Fruit fly (Drosophila melanogaster) whole organism, embryonic: ENCODE data around the gene CG1801.

Experiments used
- Antp ChIP-seq: fragments of 200-800 bp; sonication (Bioruptor generic); optimal IDR thresholded peaks from 3 replicates; lab custom pipeline; 2016; ENCODE audit warnings: missing biosample characterization, missing genetic modification characterization
- Awh ChIP-seq: fragments of 200-800 bp; sonication (Bioruptor generic); IDR thresholded peaks from 2 replicates; pipeline ENCODE4, ENCODE4 v1.3.6; 2022; ENCODE audit warnings: missing biosample characterization, missing genetic modification characterization
- CG10321 ChIP-seq: fragments of 200-800 bp; sonication (Bioruptor generic); IDR thresholded peaks from 2 replicates; pipeline ENCODE4 v1.3.6; 2022; ENCODE audit warnings: missing biosample characterization, missing genetic modification characterization
- CG10543 ChIP-seq: fragments of 200-800 bp; sonication (Bioruptor generic); optimal IDR thresholded peaks from 3 replicates; lab custom pipeline; 2017; ENCODE audit warnings: missing biosample characterization, mild to moderate bottlenecking, missing genetic modification characterization, moderate library complexity
- CG11560 ChIP-seq: fragments of 200-800 bp; sonication (Bioruptor generic); IDR thresholded peaks from 3 replicates; pipeline ENCODE4 v1.3.6; 2022; ENCODE audit warnings: missing biosample characterization, missing genetic modification characterization
- CG11695 ChIP-seq: fragments of 200-800 bp; sonication (Bioruptor generic); IDR thresholded peaks from 3 replicates; pipeline ENCODE4 v1.3.6; 2022; ENCODE audit warnings: missing biosample characterization, missing genetic modification characterization
- CG12942 ChIP-seq: fragments of 200-800 bp; sonication (Bioruptor generic); optimal IDR thresholded peaks from 3 replicates; lab custom pipeline; 2016; ENCODE audit warnings: missing biosample characterization, missing genetic modification characterization
- CG14860 ChIP-seq: fragments of 200-800 bp; sonication (Bioruptor generic); IDR thresholded peaks from 3 replicates; pipeline ENCODE4 v1.3.6; 2022; ENCODE audit warnings: missing biosample characterization, missing genetic modification characterization; ENCODE audit not compliant: partially characterized antibody
- CG16779 ChIP-seq: fragments of 200-800 bp; sonication (Bioruptor generic); IDR thresholded peaks from 2 replicates; pipeline ENCODE4 v1.3.6; 2022; ENCODE audit warnings: missing biosample characterization, missing genetic modification characterization
- CG16813 ChIP-seq: fragments of 200-800 bp; sonication (Bioruptor generic); IDR thresholded peaks from 3 replicates; pipeline ENCODE4 v1.3.6; 2022; ENCODE audit warnings: missing biosample characterization, missing genetic modification characterization; ENCODE audit not compliant: partially characterized antibody
- CG16863 ChIP-seq: fragments of 200-800 bp; sonication (Bioruptor generic); optimal IDR thresholded peaks from 3 replicates; lab custom pipeline; 2016; ENCODE audit warnings: missing biosample characterization, missing genetic modification characterization
- CG17359 ChIP-seq: fragments of 200-800 bp; sonication (Bioruptor generic); optimal IDR thresholded peaks from 3 replicates; lab custom pipeline; 2018; ENCODE audit warnings: missing biosample characterization, mild to moderate bottlenecking, missing genetic modification characterization, moderate library complexity
- CG18476 ChIP-seq: fragments of 200-800 bp; sonication (Bioruptor generic); optimal IDR thresholded peaks from 2 replicates; lab custom pipeline; 2016; ENCODE audit warnings: missing biosample characterization, mild to moderate bottlenecking, missing genetic modification characterization
- CG30431 ChIP-seq: fragments of 200-800 bp; sonication (Bioruptor generic); optimal IDR thresholded peaks from 2 replicates; lab custom pipeline; 2017; ENCODE audit warnings: missing biosample characterization, missing genetic modification characterization
- CG43689 ChIP-seq: fragments of 200-800 bp; sonication (Bioruptor generic); IDR thresholded peaks from 2 replicates; pipeline ENCODE4 v1.3.6; 2022; ENCODE audit warnings: missing biosample characterization, missing genetic modification characterization
- CG4404 ChIP-seq: fragments of 200-800 bp; sonication (Bioruptor generic); IDR thresholded peaks from 2 replicates; pipeline ENCODE4 v1.3.6; 2022; ENCODE audit warnings: missing biosample characterization, missing genetic modification characterization
- CG4424 ChIP-seq: fragments of 200-800 bp; sonication (Bioruptor generic); optimal IDR thresholded peaks from 3 replicates; lab custom pipeline; 2016; ENCODE audit warnings: missing biosample characterization, missing genetic modification characterization
- CG6689 ChIP-seq: fragments of 200-800 bp; sonication (Bioruptor generic); IDR thresholded peaks from 2 replicates; pipeline ENCODE4 v1.3.6; 2022; ENCODE audit warnings: missing biosample characterization, missing genetic modification characterization
- CG8944 ChIP-seq: fragments of 200-800 bp; sonication (Bioruptor generic); optimal IDR thresholded peaks from 3 replicates; lab custom pipeline; 2016; ENCODE audit warnings: missing biosample characterization, missing genetic modification characterization
- CG9437 ChIP-seq: fragments of 200-800 bp; sonication (Bioruptor generic); optimal IDR thresholded peaks from 2 replicates; lab custom pipeline; 2018; ENCODE audit warnings: missing biosample characterization, mild to moderate bottlenecking, missing genetic modification characterization
- Chrac-16 ChIP-seq: fragments of 200-800 bp; sonication (Bioruptor generic); optimal IDR thresholded peaks from 3 replicates; lab custom pipeline; 2016; ENCODE audit warnings: missing biosample characterization, missing genetic modification characterization
- Dip2 ChIP-seq: fragments of 200-800 bp; sonication (Bioruptor generic); IDR thresholded peaks from 2 replicates; pipeline ENCODE4 v1.3.6; 2022; ENCODE audit warnings: missing biosample characterization, missing genetic modification characterization
- Poxn ChIP-seq: fragments of 200-800 bp; sonication (Bioruptor generic); IDR thresholded peaks from 2 replicates; pipeline ENCODE4 v1.3.6; 2022; ENCODE audit warnings: missing biosample characterization, missing genetic modification characterization
- Rx ChIP-seq: fragments of 200-800 bp; sonication (Bioruptor generic); IDR thresholded peaks from 2 replicates; pipeline ENCODE4 v1.3.6; 2022; ENCODE audit warnings: missing biosample characterization, missing genetic modification characterization
- Xrp1 ChIP-seq: fragments of 200-800 bp; sonication (Bioruptor generic); IDR thresholded peaks from 2 replicates; pipeline ENCODE4 v1.3.6; 2022; ENCODE audit warnings: missing biosample characterization, missing genetic modification characterization
- ac ChIP-seq: fragments of 200-800 bp; sonication (Bioruptor generic); optimal IDR thresholded peaks from 3 replicates; lab custom pipeline; 2017; ENCODE audit warnings: missing biosample characterization, mild to moderate bottlenecking, missing genetic modification characterization
- chinmo ChIP-seq: fragments of 200-800 bp; sonication (Bioruptor generic); IDR thresholded peaks from 4 replicates; pipeline ENCODE4 v1.3.6; 2022; ENCODE audit warnings: missing biosample characterization, missing genetic modification characterization; ENCODE audit not compliant: partially characterized antibody
- chm ChIP-seq: fragments of 200-800 bp; sonication (Bioruptor generic); IDR thresholded peaks from 2 replicates; pipeline ENCODE4 v1.3.6; 2022; ENCODE audit warnings: missing biosample characterization, missing genetic modification characterization
- croc ChIP-seq: fragments of 200-800 bp; sonication (Bioruptor generic); conservative IDR thresholded peaks from 3 replicates; pipeline ENCODE4 v1.3.6; 2022; ENCODE audit warnings: missing biosample characterization, missing genetic modification characterization
- crol ChIP-seq: fragments of 200-800 bp; sonication (Bioruptor generic); IDR thresholded peaks from 2 replicates; pipeline ENCODE4 v1.3.6; 2022; ENCODE audit warnings: missing biosample characterization, missing genetic modification characterization
- dmrt99B ChIP-seq: fragments of 200-800 bp; sonication (Bioruptor generic); optimal IDR thresholded peaks from 2 replicates; lab custom pipeline; 2018; ENCODE audit warnings: missing biosample characterization, mild to moderate bottlenecking, missing genetic modification characterization, moderate library complexity
- emc ChIP-seq: fragments of 200-800 bp; sonication (Bioruptor generic); optimal IDR thresholded peaks from 2 replicates; lab custom pipeline; 2016; ENCODE audit warnings: missing biosample characterization, missing genetic modification characterization
- ems ChIP-seq: fragments of 200-800 bp; sonication (Bioruptor generic); optimal IDR thresholded peaks from 3 replicates; lab custom pipeline; 2016; ENCODE audit warnings: missing biosample characterization, missing genetic modification characterization
- fd64A ChIP-seq: fragments of 200-800 bp; sonication (Bioruptor generic); optimal IDR thresholded peaks from 3 replicates; lab custom pipeline; 2018; ENCODE audit warnings: missing biosample characterization, mild to moderate bottlenecking, missing genetic modification characterization
- gce ChIP-seq: fragments of 200-800 bp; sonication (Bioruptor generic); IDR thresholded peaks from 3 replicates; pipeline ENCODE4 v1.3.6; 2022; ENCODE audit warnings: missing biosample characterization, missing genetic modification characterization
- gcm2 ChIP-seq: fragments of 200-800 bp; sonication (Bioruptor generic); optimal IDR thresholded peaks from 2 replicates; lab custom pipeline; 2016; ENCODE audit warnings: missing biosample characterization, missing genetic modification characterization
- hth ChIP-seq: fragments of >200 bp; optimal IDR thresholded peaks from 2 replicates; lab custom pipeline; 2017; ENCODE audit warnings: inconsistent platforms
- ind ChIP-seq: fragments of 200-800 bp; sonication (Bioruptor generic); optimal IDR thresholded peaks from 3 replicates; lab custom pipeline; 2016; ENCODE audit warnings: missing biosample characterization, missing genetic modification characterization
- klu ChIP-seq: fragments of 200-800 bp; sonication (Bioruptor generic); IDR thresholded peaks from 2 replicates; pipeline ENCODE4 v1.3.6; 2022; ENCODE audit warnings: missing biosample characterization, missing genetic modification characterization
- knrl ChIP-seq: fragments of 200-800 bp; sonication (Bioruptor generic); IDR thresholded peaks from 3 replicates; pipeline ENCODE4 v1.3.6; 2022; ENCODE audit warnings: missing biosample characterization, missing genetic modification characterization; ENCODE audit not compliant: partially characterized antibody
- lmd ChIP-seq: fragments of 200-800 bp; sonication (Bioruptor generic); IDR thresholded peaks from 2 replicates; pipeline ENCODE4 v1.3.6; 2022; ENCODE audit warnings: missing biosample characterization, missing genetic modification characterization
- pnt ChIP-seq: fragments of 200-800 bp; sonication (Bioruptor generic); optimal IDR thresholded peaks from 3 replicates; lab custom pipeline; 2016; ENCODE audit warnings: missing biosample characterization, missing genetic modification characterization
- seq ChIP-seq: fragments of 200-800 bp; sonication (Bioruptor generic); IDR thresholded peaks from 2 replicates; pipeline ENCODE4 v1.3.6; 2022; ENCODE audit warnings: missing biosample characterization, missing genetic modification characterization
- slou ChIP-seq: fragments of 200-800 bp; sonication (Bioruptor generic); optimal IDR thresholded peaks from 3 replicates; lab custom pipeline; 2016; ENCODE audit warnings: missing biosample characterization, missing genetic modification characterization
- slp2 ChIP-seq: fragments of 200-800 bp; sonication (Bioruptor generic); optimal IDR thresholded peaks from 2 replicates; lab custom pipeline; 2016; ENCODE audit warnings: missing biosample characterization, missing genetic modification characterization
- tna ChIP-seq: fragments of 200-800 bp; sonication (Bioruptor generic); IDR thresholded peaks from 2 replicates; pipeline ENCODE4 v1.3.6; 2022; ENCODE audit warnings: missing biosample characterization, missing genetic modification characterization; ENCODE audit not compliant: partially characterized antibody
- unc-4 ChIP-seq: fragments of 200-800 bp; sonication (Bioruptor generic); IDR thresholded peaks from 2 replicates; pipeline ENCODE4 v1.3.6; 2022; ENCODE audit warnings: missing biosample characterization, missing genetic modification characterization; ENCODE audit not compliant: partially characterized antibody
- wek ChIP-seq: fragments of 200-800 bp; sonication (Bioruptor generic); optimal IDR thresholded peaks from 3 replicates; lab custom pipeline; 2018; ENCODE audit warnings: missing biosample characterization, mild to moderate bottlenecking, missing genetic modification characterization, moderate library complexity
- wor ChIP-seq: fragments of 200-800 bp; sonication (Bioruptor generic); IDR thresholded peaks from 2 replicates; pipeline ENCODE4 v1.3.6; 2022; ENCODE audit warnings: missing biosample characterization, missing genetic modification characterization
- zen2 ChIP-seq: fragments of 200-800 bp; sonication (Bioruptor generic); IDR thresholded peaks from 3 replicates; pipeline ENCODE4 v1.3.6; 2022; ENCODE audit warnings: missing biosample characterization, missing genetic modification characterization; ENCODE audit not compliant: partially characterized antibody
- zfh1 ChIP-seq: fragments of 200-800 bp; sonication (Bioruptor generic); IDR thresholded peaks from 3 replicates; pipeline ENCODE4 v1.3.6; 2022; ENCODE audit warnings: missing biosample characterization, missing genetic modification characterization

The CG1801 gene

DNA sequence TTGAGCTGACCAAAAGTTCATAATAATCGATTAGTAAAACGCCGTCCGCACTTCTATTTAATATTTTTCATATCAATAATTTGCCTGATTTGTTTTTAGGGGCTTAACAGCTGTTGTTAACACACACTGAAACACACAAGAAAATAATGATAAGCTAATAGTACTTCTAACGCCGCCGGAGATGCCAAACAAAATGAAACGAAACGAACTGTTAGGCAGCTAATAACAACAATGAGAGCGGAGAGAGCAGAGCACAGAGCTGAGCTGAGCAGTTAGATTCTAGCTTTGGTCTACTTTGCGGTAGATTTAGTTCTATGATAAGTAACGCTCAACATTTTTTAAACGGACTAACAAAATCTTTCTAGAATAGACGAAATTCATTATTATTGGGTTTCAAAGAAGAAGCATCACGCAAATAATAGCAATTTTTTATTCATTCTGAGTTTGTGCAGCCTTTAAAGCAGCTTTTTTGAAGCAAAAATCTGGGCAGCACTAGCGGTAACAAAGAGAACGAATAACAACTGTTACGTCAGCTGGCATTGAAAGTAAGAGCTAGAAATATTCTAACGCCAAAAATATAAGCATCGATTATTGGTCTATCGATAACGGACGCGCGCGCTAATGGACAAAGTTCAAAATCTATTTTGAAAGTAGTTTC is 10.7 kb downstream of the CG1801 start, which contains the start of gene Abca3 (continued):
- TF ChIP-seq croc (GFP tag; lab: Robert Waterston, UW) (peak; percentile 44; the same call in 2 of the 3 replicates), CG14860 (no peak), Antp (GFP tag; lab: Kevin White, UChicago) (peak; percentile 53), slou (GFP tag; lab: Kevin White, UChicago) (no peak), ac (no peak), Rx (GFP tag; lab: Robert Waterston, UW) (peak; percentile 17; the same call in 1 of the 2 replicates), unc-4 (GFP tag; lab: Robert Waterston, UW) (no peak), CG30431 (GFP tag; lab: Kevin White, UChicago) (peak; percentile 13), CG16779 (no peak), Dip2 (no peak), CG16813 (no peak), CG9437 (GFP tag; lab: Kevin White, UChicago) (peak; percentile 43), CG10321 (GFP tag; lab: Robert Waterston, UW) (no peak), CG6689 (GFP tag; lab: Robert Waterston, UW) (no peak; the same call in 1 of the 2 replicates), CG10543 (peak; percentile 78), wor (no peak), tna (GFP tag; lab: Robert Waterston, UW) (no peak), chm (GFP tag; lab: Robert Waterston, UW) (peak; percentile 40; the same call in 1 of the 2 replicates), emc (GFP tag; lab: Kevin White, UChicago) (no peak), zen2 (no peak), CG12942 (peak; percentile 6), CG8944 (peak; percentile 24), klu (no peak; the same call in 1 of the 2 replicates), fd64A (no peak), ind (GFP tag; lab: Kevin White, UChicago) (peak; percentile 59), CG4424 (peak; percentile 25), slp2 (no peak), CG18476 (GFP tag; lab: Kevin White, UChicago) (peak; percentile 3), hth (lab: Kevin White, UChicago) (no peak), CG11560 (tag; lab: Robert Waterston, UW) (peak; percentile 41; the same call in 1 of the 3 replicates), zfh1 (GFP tag; lab: Robert Waterston, UW) (peak; percentile 45; the same call in 2 of the 3 replicates), Poxn (peak; percentile 14; the same call in 1 of the 2 replicates), CG11695 (GFP tag; lab: Robert Waterston, UW) (peak; percentile 75), Xrp1 (GFP tag; lab: Robert Waterston, UW) (peak; percentile 72), ems (GFP tag; lab: Kevin White, UChicago) (peak; percentile 32), CG17359 (tag; lab: Kevin White, UChicago) (peak; percentile 32), Chrac-16 (no peak), CG43689 (GFP tag; lab: Robert Waterston, UW) (no peak), gce (GFP tag; lab: Robert Waterston, UW) (no peak), chinmo (no peak), dmrt99B (tag; lab: Kevin White, UChicago) (no peak), Awh (no peak), wek (no peak), lmd (peak; percentile 63; the same call in 1 of the 2 replicates), CG16863 (GFP tag; lab: Kevin White, UChicago) (peak; percentile 29), seq (GFP tag; lab: Robert Waterston, UW) (no peak), knrl (GFP tag; lab: Robert Waterston, UW) (no peak), pnt (GFP tag; lab: Kevin White, UChicago) (peak; percentile 33), crol (GFP tag; lab: Robert Waterston, UW) (no peak), gcm2 (no peak), CG4404 (GFP tag; lab: Robert Waterston, UW) (peak; percentile 41; the same call in 1 of the 2 replicates)
